Fruit fly (Drosophila melanogaster) whole organism, adult: ENCODE measurements around the gene PIG-H.

Experiments used
- CG14711 ChIP-seq: fragments of 200-800 bp; sonication (Bioruptor generic); optimal IDR thresholded peaks from 2 replicates; lab custom pipeline; 2018; ENCODE audit warnings: missing biosample characterization, mild to moderate bottlenecking, missing genetic modification characterization, moderate library complexity
- CG33017 ChIP-seq: fragments of 200-800 bp; sonication (Bioruptor generic); optimal IDR thresholded peaks from 2 replicates; lab custom pipeline; 2018; ENCODE audit warnings: missing biosample characterization, mild to moderate bottlenecking, missing genetic modification characterization, moderate library complexity
- CG5204 ChIP-seq: fragments of 200-800 bp; sonication (Bioruptor generic); optimal IDR thresholded peaks from 2 replicates; lab custom pipeline; 2016; ENCODE audit warnings: missing biosample characterization, missing genetic modification characterization
- CG7045 ChIP-seq: fragments of 200-800 bp; sonication (Bioruptor generic); optimal IDR thresholded peaks from 2 replicates; lab custom pipeline; 2017; ENCODE audit warnings: missing biosample characterization, mild to moderate bottlenecking, missing genetic modification characterization
- CG7101 ChIP-seq: fragments of 200-800 bp; sonication (Bioruptor generic); optimal IDR thresholded peaks from 2 replicates; lab custom pipeline; 2018; ENCODE audit warnings: missing biosample characterization, mild to moderate bottlenecking, missing genetic modification characterization, moderate library complexity
- kay ChIP-seq: fragments of 200-800 bp; sonication (Bioruptor generic); peaks from one replicate; lab custom pipeline; 2016; ENCODE audit warnings: missing biosample characterization, missing genetic modification characterization, borderline replicate concordance
- ovo ChIP-seq: fragments of 200-800 bp; sonication (Bioruptor generic); optimal IDR thresholded peaks from 2 replicates; lab custom pipeline; 2016; ENCODE audit warnings: missing biosample characterization, missing genetic modification characterization
- pad ChIP-seq: fragments of 200-800 bp; sonication (Bioruptor generic); optimal IDR thresholded peaks from 3 replicates; lab custom pipeline; 2017; ENCODE audit warnings: missing biosample characterization, missing genetic modification characterization, mild to moderate bottlenecking, moderate library complexity, missing genetic modification reagents
- tj ChIP-seq: fragments of 200-800 bp; sonication (Bioruptor generic); optimal IDR thresholded peaks from 3 replicates; lab custom pipeline; 2017; ENCODE audit warnings: missing biosample characterization, mild to moderate bottlenecking, missing genetic modification characterization, moderate library complexity
- toe ChIP-seq: fragments of 200-800 bp; sonication (Bioruptor generic); optimal IDR thresholded peaks from 2 replicates; lab custom pipeline; 2016; ENCODE audit warnings: missing biosample characterization, missing genetic modification characterization

- TF ChIP-seq CG7045 (GFP tag; lab: Kevin White, UChicago) (no peak), pad (no peak), kay (GFP tag; lab: Kevin White, UChicago) (no peak), toe (GFP tag; lab: Kevin White, UChicago) (no peak), ovo (GFP tag; lab: Kevin White, UChicago) (no peak), tj (GFP tag; lab: Kevin White, UChicago) (no peak), CG7101 (tag; lab: Kevin White, UChicago) (no peak), CG14711 (tag; lab: Kevin White, UChicago) (no peak), CG5204 (GFP tag; lab: Kevin White, UChicago) (no peak), CG33017 (tag; lab: Kevin White, UChicago) (no peak)
Measured at dm6 chr3R:8037896-8038295, 38.3 kb downstream of the PIG-H start.
